Worm (Caenorhabditis elegans) whole organism, young adult: Measurements from ENCODE around the gene bed-2.

Source experiments
- B0261.1 ChIP-seq: sonication (generic microtip); optimal IDR thresholded peaks from 2 replicates; lab custom pipeline; 2016; ENCODE audit warnings: mild to moderate bottlenecking, missing genetic modification characterization, moderate library complexity, missing compliant biosample characterization
- F37B4.10 ChIP-seq: fragments of 200-800 bp; sonication (Bioruptor generic); IDR thresholded peaks from 2 replicates; pipeline ENCODE4 v1.3.6; 2022; ENCODE audit warnings: missing genetic modification characterization, missing compliant biosample characterization
- K12H6.12 ChIP-seq: fragments of 200-800 bp; sonication (Bioruptor generic); optimal IDR thresholded peaks from 2 replicates; lab custom pipeline; 2018; ENCODE audit warnings: mild to moderate bottlenecking, missing genetic modification characterization, missing compliant biosample characterization
- T26A5.8 ChIP-seq: sonication (generic microtip); optimal IDR thresholded peaks from 2 replicates; lab custom pipeline; 2016; ENCODE audit warnings: missing genetic modification characterization, missing compliant biosample characterization
- ets-4 ChIP-seq: fragments of 200-800 bp; sonication (Bioruptor generic); optimal IDR thresholded peaks from 2 replicates; lab custom pipeline; 2018; ENCODE audit warnings: mild to moderate bottlenecking, missing genetic modification characterization, missing compliant biosample characterization
- madf-8 ChIP-seq: fragments of 200-800 bp; sonication (Bioruptor generic); conservative IDR thresholded peaks from 2 replicates; pipeline ENCODE4 v1.3.6; 2022; ENCODE audit warnings: missing genetic modification reagents, missing genetic modification characterization, missing compliant biosample characterization
- pha-4 ChIP-seq: fragments of 150-350 bp; sonication (generic microtip); optimal IDR thresholded peaks from 2 replicates; lab custom pipeline; 2014; ENCODE audit warnings: missing biosample characterization, missing genetic modification reagents, missing genetic modification characterization
- snpc-4 ChIP-seq, 5 experiments: fragments of 150-350 bp in 1 of 5; sonication (generic microtip) in 4 of 5; optimal IDR thresholded peaks; 2 replicates each; lab custom pipeline; 2014 to 2018; ENCODE audit warnings: missing genetic modification characterization in 5 of 5, missing biosample characterization in 3 of 5, antibody characterized with exemption in 2 of 5, mild to moderate bottlenecking in 2 of 5, missing compliant biosample characterization in 2 of 5, missing genotype in 2 of 5, moderate library complexity in 2 of 5, missing genetic modification reagents in 1 of 5
- somi-1 ChIP-seq: fragments of 200-800 bp; sonication (Bioruptor generic); optimal IDR thresholded peaks from 2 replicates; lab custom pipeline; 2018; ENCODE audit warnings: mild to moderate bottlenecking, missing genetic modification characterization, missing compliant biosample characterization
- tlf-1 ChIP-seq: fragments of 200-800 bp; sonication (Bioruptor generic); optimal IDR thresholded peaks from 2 replicates; lab custom pipeline; 2018; ENCODE audit warnings: mild to moderate bottlenecking, missing genetic modification characterization, missing compliant biosample characterization

- TF ChIP-seq snpc-4 (GFP tag; optimal IDR thresholded peaks at IDR 0.05; lab: Kevin White, UChicago) (no peak), snpc-4 (tag; optimal IDR thresholded peaks at IDR 0.05; lab: Kevin White, UChicago) (no peak), somi-1 (GFP tag; lab: Kevin White, UChicago) (no peak), F37B4.10 (no peak), K12H6.12 (tag; lab: Kevin White, UChicago) (no peak), tlf-1 (GFP tag; lab: Kevin White, UChicago) (no peak), ets-4 (GFP tag; lab: Kevin White, UChicago) (no peak), T26A5.8 (tag; lab: Kevin White, UChicago) (no peak), pha-4 (no peak), B0261.1 (tag; lab: Kevin White, UChicago) (no peak), madf-8 (no peak)
Measured at ce11 chrIII:11459802-11460201, 10.8 kb downstream of the bed-2 start.
